Worm (Caenorhabditis elegans) whole organism, L1 larva: ENCODE data around the gene mvb-12.

Source experiments
- alr-1 ChIP-seq: fragments of 200-800 bp; sonication (Bioruptor generic); optimal IDR thresholded peaks from 2 replicates; lab custom pipeline; 2018; ENCODE audit warnings: borderline replicate concordance, mild to moderate bottlenecking, missing genetic modification characterization, missing compliant biosample characterization
- hlh-17 ChIP-seq: fragments of 200-800 bp; sonication (Bioruptor generic); optimal IDR thresholded peaks from 2 replicates; lab custom pipeline; 2018; ENCODE audit warnings: missing genetic modification characterization, mild to moderate bottlenecking, missing compliant biosample characterization, moderate library complexity, borderline replicate concordance
- lin-15B ChIP-seq: fragments of 150-350 bp; sonication (generic microtip); optimal IDR thresholded peaks from 3 replicates; lab custom pipeline; 2014; ENCODE audit warnings: missing biosample characterization, missing genetic modification characterization

ce11 chrIV:7870451-7870850 is 40.1 kb downstream of the mvb-12 start, which contains the start of gene T06C10.3:
- no peak for TF ChIP-seq hlh-17 (GFP tag; lab: Kevin White, UChicago)
- no peak for TF ChIP-seq lin-15B (tag; lab: Kevin White, UChicago)
- TF ChIP-seq alr-1, result no peak
